Worm (Caenorhabditis elegans) whole organism, L4 larva: Measurements from ENCODE around the gene cat-4.

Source experiments
- F44E2.7 ChIP-seq: fragments of 200-800 bp; sonication (Bioruptor generic); IDR thresholded peaks from 2 replicates; pipeline ENCODE4 v2.1.2; 2022; ENCODE audit warnings: missing genetic modification characterization, missing compliant biosample characterization
- R02D3.7 ChIP-seq: fragments of 150-350 bp; sonication (generic microtip); optimal IDR thresholded peaks from 3 replicates; lab custom pipeline; 2014; ENCODE audit warnings: missing biosample characterization, missing genetic modification characterization
- T20F7.1 ChIP-seq: fragments of 200-800 bp; sonication (Bioruptor generic); optimal IDR thresholded peaks from 2 replicates; lab custom pipeline; 2018; ENCODE audit warnings: mild to moderate bottlenecking, missing genetic modification characterization, missing compliant biosample characterization
- T26A8.4 ChIP-seq: fragments of 200-800 bp; sonication (Bioruptor generic); IDR thresholded peaks from 2 replicates; pipeline ENCODE4 v1.3.6; 2022; ENCODE audit warnings: missing genetic modification characterization, missing compliant biosample characterization
- Y5F2A.4 ChIP-seq: fragments of 200-800 bp; sonication (Bioruptor generic); optimal IDR thresholded peaks from 2 replicates; lab custom pipeline; 2018; ENCODE audit warnings: mild to moderate bottlenecking, missing genetic modification characterization, missing compliant biosample characterization
- ZK337.2 ChIP-seq: fragments of 200-800 bp; sonication (Bioruptor generic); IDR thresholded peaks from 2 replicates; pipeline ENCODE4 v1.3.6; 2022; ENCODE audit warnings: missing genetic modification reagents, missing genetic modification characterization, missing compliant biosample characterization
- aha-1 ChIP-seq: fragments of 150-350 bp; peaks from one replicate; lab custom pipeline; 2014; ENCODE audit warnings: missing biosample characterization, missing genetic modification characterization
- aly-2 ChIP-seq: sonication (generic microtip); optimal IDR thresholded peaks from 2 replicates; lab custom pipeline; 2018; ENCODE audit warnings: missing biosample characterization, missing genetic modification characterization
- ama-1 ChIP-seq: fragments of 150-350 bp; optimal IDR thresholded peaks from 2 replicates; lab custom pipeline; 2014; ENCODE audit warnings: inconsistent platforms, mixed read lengths
- ceh-20 ChIP-seq: fragments of 200-800 bp; sonication (Bioruptor generic); IDR thresholded peaks from 2 replicates; pipeline ENCODE4 v1.3.6; 2022; ENCODE audit warnings: missing genetic modification reagents, missing genetic modification characterization, missing compliant biosample characterization
- ceh-28 ChIP-seq: fragments of 150-350 bp; optimal IDR thresholded peaks from 2 replicates; lab custom pipeline; 2014; ENCODE audit warnings: missing biosample characterization, missing genetic modification reagents, missing genetic modification characterization
- ceh-44 ChIP-seq: fragments of 200-800 bp; sonication (Bioruptor generic); IDR thresholded peaks from 2 replicates; pipeline ENCODE4 v1.3.6; 2022; ENCODE audit warnings: missing genetic modification reagents, missing genetic modification characterization, missing compliant biosample characterization
- ces-1 ChIP-seq: fragments of 150-350 bp; sonication (generic microtip); optimal IDR thresholded peaks from 4 replicates; lab custom pipeline; 2014; ENCODE audit warnings: missing biosample characterization, missing genetic modification reagents, missing genetic modification characterization
- daf-12 ChIP-seq: fragments of 150-350 bp; optimal IDR thresholded peaks from 2 replicates; lab custom pipeline; 2014; ENCODE audit warnings: missing biosample characterization, missing genetic modification reagents, missing genetic modification characterization
- daf-16 ChIP-seq, 3 experiments: sonication (generic microtip); optimal IDR thresholded peaks; 2 replicates each; lab custom pipeline; 2016 to 2017; ENCODE audit warnings: missing genetic modification characterization in 3 of 3, missing genetic modification reagents in 3 of 3, mild to moderate bottlenecking in 2 of 3, missing compliant biosample characterization in 2 of 3, missing biosample characterization in 1 of 3, moderate library complexity in 1 of 3
- dmd-6 ChIP-seq: fragments of 200-800 bp; sonication (Bioruptor generic); IDR thresholded peaks from 2 replicates; pipeline ENCODE4 v1.3.6; 2022; ENCODE audit warnings: missing genetic modification reagents, missing genetic modification characterization, missing compliant biosample characterization
- dmd-9 ChIP-seq: fragments of 200-800 bp; sonication (Bioruptor generic); IDR thresholded peaks from 2 replicates; pipeline ENCODE4 v1.3.6; 2022; ENCODE audit warnings: missing genetic modification reagents, missing genetic modification characterization, missing compliant biosample characterization
- dpl-1 ChIP-seq: fragments of 150-350 bp; optimal IDR thresholded peaks from 2 replicates; lab custom pipeline; 2014; ENCODE audit warnings: missing biosample characterization, missing genetic modification reagents, missing genetic modification characterization
- dve-1 ChIP-seq: sonication (generic microtip); optimal IDR thresholded peaks from 2 replicates; lab custom pipeline; 2017; ENCODE audit warnings: antibody characterized with exemption, mild to moderate bottlenecking, missing genetic modification characterization, missing compliant biosample characterization; ENCODE audit not compliant: insufficient read depth
- egl-27 ChIP-seq: sonication (generic microtip); optimal IDR thresholded peaks from 3 replicates; lab custom pipeline; 2017; ENCODE audit warnings: missing biosample characterization, missing genetic modification reagents, missing genetic modification characterization
- egl-43 ChIP-seq: fragments of 200-800 bp; sonication (Bioruptor generic); IDR thresholded peaks from 2 replicates; pipeline ENCODE4 v1.3.6; 2022; ENCODE audit warnings: missing genetic modification reagents, missing genetic modification characterization, missing compliant biosample characterization
- fkh-10 ChIP-seq: fragments of 150-350 bp; optimal IDR thresholded peaks from 2 replicates; lab custom pipeline; 2014; ENCODE audit warnings: missing biosample characterization, missing genetic modification reagents, missing genetic modification characterization
- hif-1 ChIP-seq, 2 experiments: sonication (generic microtip); optimal IDR thresholded peaks; 2 replicates each; lab custom pipeline; 2016 to 2017; ENCODE audit warnings: missing compliant biosample characterization in 2 of 2, missing genetic modification characterization in 2 of 2, missing genetic modification reagents in 2 of 2, missing genotype in 2 of 2, mild to moderate bottlenecking in 1 of 2
- hlh-11 ChIP-seq: fragments of 200-800 bp; sonication (Bioruptor generic); optimal IDR thresholded peaks from 2 replicates; lab custom pipeline; 2018; ENCODE audit warnings: mild to moderate bottlenecking, missing genetic modification characterization, missing compliant biosample characterization
- hlh-30 ChIP-seq: sonication (generic microtip); optimal IDR thresholded peaks from 2 replicates; lab custom pipeline; 2017; ENCODE audit warnings: antibody characterized with exemption, mild to moderate bottlenecking, missing genetic modification characterization, missing compliant biosample characterization; ENCODE audit not compliant: insufficient read depth
- hmg-1.1 ChIP-seq: fragments of 200-800 bp; sonication (Bioruptor generic); IDR thresholded peaks from 2 replicates; pipeline ENCODE4 v1.3.6; 2022; ENCODE audit warnings: missing genetic modification reagents, missing genetic modification characterization, missing compliant biosample characterization
- jun-1 ChIP-seq: fragments of 150-350 bp; optimal IDR thresholded peaks from 2 replicates; lab custom pipeline; 2014; ENCODE audit warnings: missing biosample characterization, missing genetic modification reagents, missing genetic modification characterization
- lin-13 ChIP-seq: fragments of 150-350 bp; optimal IDR thresholded peaks from 2 replicates; lab custom pipeline; 2014; ENCODE audit warnings: missing biosample characterization, missing genetic modification reagents, missing genetic modification characterization
- lin-15B ChIP-seq: fragments of 150-350 bp; sonication (generic microtip); optimal IDR thresholded peaks from 3 replicates; lab custom pipeline; 2014; ENCODE audit warnings: missing biosample characterization, missing genetic modification characterization
- lin-29 ChIP-seq: fragments of 200-800 bp; sonication (Bioruptor generic); IDR thresholded peaks from 2 replicates; pipeline ENCODE4 v1.3.6; 2022; ENCODE audit warnings: missing genetic modification reagents, missing genetic modification characterization, missing compliant biosample characterization
- lir-3 ChIP-seq: sonication (generic microtip); optimal IDR thresholded peaks from 2 replicates; lab custom pipeline; 2016; ENCODE audit warnings: mild to moderate bottlenecking, missing genetic modification characterization, missing compliant biosample characterization
- lsy-2 ChIP-seq, 2 experiments: fragments of 150-350 bp in 1 of 2; sonication (generic microtip) in 1 of 2; optimal IDR thresholded peaks; 2 replicates each; lab custom pipeline; 2014 to 2017; ENCODE audit warnings: missing biosample characterization in 2 of 2, missing genetic modification characterization in 2 of 2
- madf-9 ChIP-seq: fragments of 200-800 bp; sonication (Bioruptor generic); conservative IDR thresholded peaks from 2 replicates; pipeline ENCODE4 v1.3.6; 2022; ENCODE audit warnings: missing genetic modification reagents, missing genetic modification characterization, missing compliant biosample characterization
- mdl-1 ChIP-seq, 2 experiments: fragments of 150-350 bp in 1 of 2; sonication (generic microtip) in 1 of 2; optimal IDR thresholded peaks; 2 replicates each; lab custom pipeline; 2014 to 2017; ENCODE audit warnings: missing biosample characterization in 2 of 2, missing genetic modification characterization in 2 of 2
- mes-2 ChIP-seq: sonication (generic microtip); optimal IDR thresholded peaks from 2 replicates; lab custom pipeline; 2016; ENCODE audit warnings: missing genotype, mild to moderate bottlenecking, missing genetic modification characterization, missing compliant biosample characterization; ENCODE audit not compliant: poor library complexity, severe bottlenecking
- mxl-2 ChIP-seq: fragments of 200-800 bp; sonication (Bioruptor generic); conservative IDR thresholded peaks from 2 replicates; pipeline ENCODE4 v1.3.6; 2022; ENCODE audit warnings: missing genetic modification reagents, missing genetic modification characterization, missing compliant biosample characterization
- nhr-28 ChIP-seq: fragments of 150-350 bp; optimal IDR thresholded peaks from 2 replicates; lab custom pipeline; 2014; ENCODE audit warnings: missing biosample characterization, missing genetic modification characterization
- nhr-41 ChIP-seq: fragments of 200-800 bp; sonication (Bioruptor generic); IDR thresholded peaks from 2 replicates; pipeline ENCODE4 v1.3.6; 2022; ENCODE audit warnings: missing genetic modification reagents, missing genetic modification characterization, missing compliant biosample characterization
- nhr-48 ChIP-seq: sonication (generic microtip); optimal IDR thresholded peaks from 2 replicates; lab custom pipeline; 2016; ENCODE audit warnings: mild to moderate bottlenecking, missing genetic modification characterization, missing compliant biosample characterization
- nhr-6 ChIP-seq: fragments of 150-350 bp; optimal IDR thresholded peaks from 2 replicates; lab custom pipeline; 2014; ENCODE audit warnings: missing biosample characterization, missing genetic modification characterization
- nhr-76 ChIP-seq: fragments of 150-350 bp; optimal IDR thresholded peaks from 2 replicates; lab custom pipeline; 2014; ENCODE audit warnings: missing biosample characterization, missing genetic modification characterization
- nhr-77 ChIP-seq: fragments of 150-350 bp; optimal IDR thresholded peaks from 2 replicates; lab custom pipeline; 2014; ENCODE audit warnings: missing biosample characterization, missing genetic modification characterization
- set-16 ChIP-seq: fragments of 200-800 bp; sonication (Bioruptor generic); IDR thresholded peaks from 2 replicates; pipeline ENCODE4 v1.3.6; 2022; ENCODE audit warnings: missing genetic modification reagents, missing genetic modification characterization, missing compliant biosample characterization
- spr-1 ChIP-seq: sonication (generic microtip); optimal IDR thresholded peaks from 2 replicates; lab custom pipeline; 2016; ENCODE audit warnings: mild to moderate bottlenecking, missing genetic modification characterization, missing compliant biosample characterization
- tra-1 ChIP-seq: fragments of 200-800 bp; sonication (Bioruptor generic); IDR thresholded peaks from 2 replicates; pipeline ENCODE4 v1.3.6; 2022; ENCODE audit warnings: missing genetic modification reagents, missing genetic modification characterization, missing compliant biosample characterization
- unc-62 ChIP-seq, 3 experiments: fragments of 150-350 bp in 1 of 3; sonication (generic microtip); optimal IDR thresholded peaks in 2 of 3; peaks in 1 of 3; 1 replicate in 1 of 3; 2 replicates in 2 of 3; lab custom pipeline; 2014 to 2017; ENCODE audit warnings: missing biosample characterization in 3 of 3, missing genetic modification characterization in 3 of 3, missing genetic modification reagents in 3 of 3, missing genotype in 1 of 3
- zfp-3 ChIP-seq: fragments of 200-800 bp; sonication (Bioruptor generic); conservative IDR thresholded peaks from 2 replicates; pipeline ENCODE4 v1.3.6; 2022; ENCODE audit warnings: missing genetic modification reagents, missing genetic modification characterization, missing compliant biosample characterization
- zip-2 ChIP-seq: fragments of 150-350 bp; optimal IDR thresholded peaks from 2 replicates; lab custom pipeline; 2014; ENCODE audit warnings: missing biosample characterization, missing genetic modification characterization

The cat-4 gene

ce11 chrV:10535325-10535724, 29.4 kb upstream of the cat-4 start (continued):
- TF ChIP-seq egl-43 (0 out of 2 replicates have a peak, but pooled peaks have one; percentile 26), daf-16 (GFP tag; optimal IDR thresholded peaks at IDR 0.05; lab: Kevin White, UChicago) (no peak), daf-16 (tag; optimal IDR thresholded peaks at IDR 0.05; lab: Kevin White, UChicago) (peak; percentile 39), spr-1 (tag; lab: Kevin White, UChicago) (no peak), egl-27 (tag; lab: Kevin White, UChicago) (no peak)

- peak in 1 of 2 experiments; percentile 21 for TF ChIP-seq lsy-2 (tag; optimal IDR thresholded peaks at IDR 0.05; lab: Kevin White, UChicago)
- no peak for TF ChIP-seq ceh-28 (tag; lab: Kevin White, UChicago)
- peak; percentile 64 for TF ChIP-seq nhr-28 (tag; lab: Kevin White, UChicago)
- no peak for TF ChIP-seq nhr-6 (tag; lab: Kevin White, UChicago)
- TF ChIP-seq dve-1 (tag; lab: Kevin White, UChicago), result peak; percentile 30
- no peak for TF ChIP-seq aha-1 (tag; lab: Kevin White, UChicago)
- TF ChIP-seq lin-15B (tag; lab: Kevin White, UChicago), result no peak
- TF ChIP-seq daf-12 (tag; lab: Kevin White, UChicago), result no peak
- no peak for TF ChIP-seq T26A8.4 (GFP tag; lab: Robert Waterston, UW)
- no peak for TF ChIP-seq dpl-1 (GFP tag; lab: Kevin White, UChicago)
- no peak for TF ChIP-seq lin-29 (GFP tag; lab: Robert Waterston, UW)
- TF ChIP-seq ces-1, result no peak
- no peak for TF ChIP-seq Y5F2A.4
- no peak for TF ChIP-seq lin-13
- TF ChIP-seq zfp-3 (GFP tag; lab: Robert Waterston, UW), result no peak
- no peak for TF ChIP-seq hmg-1.1
- TF ChIP-seq hlh-11 (tag; lab: Kevin White, UChicago), result peak; percentile 35
- TF ChIP-seq F44E2.7 (GFP tag; lab: Robert Waterston, UW), result no peak
- TF ChIP-seq R02D3.7 (tag; lab: Kevin White, UChicago), result no peak
- no peak for TF ChIP-seq T20F7.1
- TF ChIP-seq hlh-30 (tag; lab: Kevin White, UChicago), result peak; percentile 82
- TF ChIP-seq zip-2 (tag; lab: Kevin White, UChicago), result no peak
- TF ChIP-seq lir-3 (tag; lab: Kevin White, UChicago), result no peak
- no peak for TF ChIP-seq nhr-48 (tag; lab: Kevin White, UChicago)
- no peak for TF ChIP-seq nhr-76 (tag; lab: Kevin White, UChicago)
- TF ChIP-seq nhr-41, result no peak
- TF ChIP-seq dmd-6 (GFP tag; lab: Robert Waterston, UW), result peak; percentile 46
- no peak for TF ChIP-seq fkh-10
- no peak for TF ChIP-seq mxl-2 (GFP tag; lab: Robert Waterston, UW)
- TF ChIP-seq tra-1 (GFP tag; lab: Robert Waterston, UW), result no peak
- TF ChIP-seq mes-2 (tag; lab: Kevin White, UChicago), result no peak
- no peak for TF ChIP-seq madf-9
- TF ChIP-seq ama-1, result peak; percentile 18
- peak in 1 of 2 experiments; percentile 63 for TF ChIP-seq hif-1 (tag; optimal IDR thresholded peaks at IDR 0.05; lab: Kevin White, UChicago)
- no peak for TF ChIP-seq jun-1 (tag; lab: Kevin White, UChicago)
- TF ChIP-seq unc-62 (GFP tag; optimal IDR thresholded peaks at IDR 0.05 in 1 of 2; lab: Kevin White, UChicago), result peak in 1 of 2 experiments; percentile 93
- TF ChIP-seq unc-62 (tag; optimal IDR thresholded peaks at IDR 0.05; lab: Kevin White, UChicago), result no peak
- no peak for TF ChIP-seq ceh-44 (GFP tag; lab: Robert Waterston, UW)
- no peak for TF ChIP-seq set-16 (GFP tag; lab: Robert Waterston, UW)
- TF ChIP-seq dmd-9 (GFP tag; lab: Robert Waterston, UW), result no peak
- peak; percentile 20; the same call in 1 of the 2 replicates for TF ChIP-seq ceh-20
- TF ChIP-seq aly-2 (tag; lab: Kevin White, UChicago), result no peak
- no peak for TF ChIP-seq ZK337.2
- TF ChIP-seq nhr-77, result peak; percentile 54
- no peak for TF ChIP-seq mdl-1 (tag; optimal IDR thresholded peaks at IDR 0.05; lab: Kevin White, UChicago)
These were observed 28.5 kb upstream of the cat-4 start, which contains the start of gene ppm-1.A for ce11 chrV:10536095-10536691. Gene ppm-1.A, minus strand, starts transcription at chrV:10536388.
